Fruit fly (Drosophila melanogaster): ENCODE results near the gene r-l.

- TF ChIP-seq Pif1B (GFP tag; optimal IDR thresholded peaks at IDR 0.05) (no peak), CG15710 (tag; optimal IDR thresholded peaks at IDR 0.05) (no peak)
Measured at dm6 chr3R:21111964-21112740, 39.0 kb upstream of the r-l start.
